Comparison of ENCODE assay signal across 3 fruit fly cellular contexts in the genomic region with DNA sequence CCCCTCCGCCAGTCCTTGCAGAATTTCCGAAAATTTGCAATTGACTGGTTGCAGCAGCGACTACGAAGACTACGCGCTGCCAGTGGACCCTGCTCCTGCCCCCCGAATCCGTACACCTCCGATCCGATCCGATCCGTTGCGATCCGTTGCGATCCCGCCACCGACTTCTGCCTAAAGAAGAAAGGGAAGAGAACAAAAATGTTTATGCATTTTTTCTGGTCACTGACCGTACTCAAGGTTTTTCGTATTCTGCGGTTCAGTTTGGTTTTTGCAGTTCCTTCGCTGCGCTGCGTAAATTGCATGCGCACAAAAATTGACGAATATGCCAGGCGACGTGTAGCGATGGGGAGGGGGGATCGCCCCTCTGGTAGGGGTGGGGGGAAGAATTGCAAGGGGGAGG.
TF ChIP-seq lines count a peak whose summit lies in the region.

No protein-coding gene starts in this region.

TF ChIP-seq in whole organism, prepupa, 60 proteins besides CTCF, POLR2A, EP300 and RAD21:
- TF ChIP-seq Blimp-1 (GFP tag; optimal IDR thresholded peaks at IDR 0.05; lab: Kevin White, UChicago) (peak; percentile 45), CG6163 (GFP tag; IDR thresholded peaks at IDR 0.05; lab: Robert Waterston, UW) (0 out of 3 replicates have a peak, but pooled peaks have one; percentile 12), Met (GFP tag; optimal IDR thresholded peaks at IDR 0.05; lab: Kevin White, UChicago) (no peak)

TF ChIP-seq in whole organism, pupa, 21 proteins besides CTCF, POLR2A, EP300 and RAD21:
- TF ChIP-seq CG13204 (GFP tag; optimal IDR thresholded peaks at IDR 0.05; lab: Kevin White, UChicago) (peak; percentile 69), rn (GFP tag; IDR thresholded peaks at IDR 0.05; lab: Robert Waterston, UW) (no peak), Snoo (tag; optimal IDR thresholded peaks at IDR 0.05; lab: Kevin White, UChicago) (peak; percentile 12), EcR (GFP tag; optimal IDR thresholded peaks at IDR 0.05; lab: Kevin White, UChicago) (peak; percentile 98)

TF ChIP-seq in whole organism, wandering third instar larva, 38 proteins besides CTCF, POLR2A, EP300 and RAD21:
- no peak for TF ChIP-seq fru (GFP tag; optimal IDR thresholded peaks at IDR 0.05; lab: Kevin White, UChicago)
- TF ChIP-seq Rel (GFP tag; optimal IDR thresholded peaks at IDR 0.05; lab: Kevin White, UChicago): no peak
- peak; percentile 28 for TF ChIP-seq Rel (tag; optimal IDR thresholded peaks at IDR 0.05; lab: Kevin White, UChicago)
